Fruit fly (Drosophila melanogaster): ENCODE results near the gene CG43725.

Gene CG43725

dm6 chr2L:11072880-11073279 is 2.4 kb upstream of the CG43725 start:
- no peak for TF ChIP-seq Mnt (GFP tag; optimal IDR thresholded peaks at IDR 0.05)
- no peak for TF ChIP-seq Hr96 (GFP tag; optimal IDR thresholded peaks at IDR 0.05)
- TF ChIP-seq cic (GFP tag; optimal IDR thresholded peaks at IDR 0.05) = no peak
- TF ChIP-seq CG1620 (GFP tag; optimal IDR thresholded peaks at IDR 0.05) = no peak
- no peak for TF ChIP-seq Clk (GFP tag; optimal IDR thresholded peaks at IDR 0.05)
- TF ChIP-seq cnc (optimal IDR thresholded peaks at IDR 0.05) = no peak
- no peak for TF ChIP-seq CG33017 (tag; optimal IDR thresholded peaks at IDR 0.05)
- no peak for TF ChIP-seq CG14711 (tag; optimal IDR thresholded peaks at IDR 0.05)
- no peak for TF ChIP-seq CG11617 (GFP tag; optimal IDR thresholded peaks at IDR 0.05)
- no peak for TF ChIP-seq kay (GFP tag; ENCODE audit: borderline replicate concordance)

DNA sequence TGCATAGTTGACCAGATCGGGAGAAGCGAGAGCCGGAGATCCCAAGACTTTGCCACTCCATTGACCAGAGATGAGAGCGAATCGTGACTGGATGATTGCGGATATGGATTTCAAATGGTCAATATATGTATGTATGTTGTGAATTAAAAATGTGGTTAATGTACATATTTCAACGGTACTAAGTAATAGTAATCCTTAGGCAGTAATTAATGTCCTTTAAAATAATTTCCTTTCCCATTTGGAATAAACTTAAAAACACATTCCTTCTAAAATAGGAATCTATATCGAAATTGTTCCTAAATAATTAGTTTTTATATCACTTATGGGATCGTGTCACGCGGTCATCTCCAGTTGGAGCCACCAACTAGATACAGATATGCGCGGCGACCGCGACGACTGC is 1.4 kb upstream of the CG43725 start:
- TF ChIP-seq cic (GFP tag; optimal IDR thresholded peaks at IDR 0.05) (no peak), kay (GFP tag; ENCODE audit: borderline replicate concordance) (no peak), cnc (optimal IDR thresholded peaks at IDR 0.05) (no peak)

DNA sequence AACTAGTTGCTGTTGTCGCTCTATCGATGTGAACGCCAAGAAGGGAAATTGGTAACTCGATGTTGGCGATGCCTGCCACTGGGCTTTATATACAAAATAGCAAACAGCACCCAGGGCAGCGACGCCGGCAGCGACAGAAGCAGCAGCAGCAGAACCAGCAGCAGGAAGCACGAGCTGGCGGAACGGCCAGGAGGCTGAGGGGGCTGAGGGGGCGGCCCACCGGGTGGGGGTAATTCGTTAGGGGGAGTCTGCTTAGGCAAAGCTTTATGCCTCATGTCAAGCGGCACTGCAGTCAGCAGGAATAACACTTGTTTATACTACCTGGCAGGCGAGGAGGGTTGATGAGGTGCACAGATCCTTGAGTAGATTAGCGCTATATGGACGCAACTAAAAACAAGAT is 6.0 kb downstream of the CG43725 start, which contains the start of gene AstC:
AstC (minus strand) TSS at position 63 of the 400 bp plus-strand sequence.
- TF ChIP-seq CG12768 (GFP tag; optimal IDR thresholded peaks at IDR 0.05) (no peak), CG11617 (GFP tag; optimal IDR thresholded peaks at IDR 0.05) (no peak), kay (GFP tag; ENCODE audit: borderline replicate concordance) (no peak), cnc (optimal IDR thresholded peaks at IDR 0.05) (no peak), CG33017 (tag; optimal IDR thresholded peaks at IDR 0.05) (no peak), CG5204 (GFP tag; optimal IDR thresholded peaks at IDR 0.05) (no peak), ovo (GFP tag; optimal IDR thresholded peaks at IDR 0.05) (no peak), CG1620 (GFP tag; optimal IDR thresholded peaks at IDR 0.05) (no peak), CG7101 (tag; optimal IDR thresholded peaks at IDR 0.05) (no peak), bab1 (GFP tag; optimal IDR thresholded peaks at IDR 0.05) (no peak), CG7045 (GFP tag; optimal IDR thresholded peaks at IDR 0.05) (no peak), cic (GFP tag; optimal IDR thresholded peaks at IDR 0.05) (no peak), Crg-1 (GFP tag; optimal IDR thresholded peaks at IDR 0.05) (no peak), Clk (GFP tag; optimal IDR thresholded peaks at IDR 0.05) (no peak), Mnt (GFP tag; optimal IDR thresholded peaks at IDR 0.05) (no peak), Hr96 (GFP tag; optimal IDR thresholded peaks at IDR 0.05) (no peak)

dm6 chr2L:11082025-11082424 is 6.7 kb downstream of the CG43725 start:
- TF ChIP-seq Clk (GFP tag; optimal IDR thresholded peaks at IDR 0.05) (no peak), tj (GFP tag; optimal IDR thresholded peaks at IDR 0.05) (no peak), cic (GFP tag; optimal IDR thresholded peaks at IDR 0.05) (no peak), kay (GFP tag; ENCODE audit: borderline replicate concordance) (no peak), CG33017 (tag; optimal IDR thresholded peaks at IDR 0.05) (no peak), Crg-1 (GFP tag; optimal IDR thresholded peaks at IDR 0.05) (no peak), CG11617 (GFP tag; optimal IDR thresholded peaks at IDR 0.05) (no peak), ovo (GFP tag; optimal IDR thresholded peaks at IDR 0.05) (no peak)

DNA sequence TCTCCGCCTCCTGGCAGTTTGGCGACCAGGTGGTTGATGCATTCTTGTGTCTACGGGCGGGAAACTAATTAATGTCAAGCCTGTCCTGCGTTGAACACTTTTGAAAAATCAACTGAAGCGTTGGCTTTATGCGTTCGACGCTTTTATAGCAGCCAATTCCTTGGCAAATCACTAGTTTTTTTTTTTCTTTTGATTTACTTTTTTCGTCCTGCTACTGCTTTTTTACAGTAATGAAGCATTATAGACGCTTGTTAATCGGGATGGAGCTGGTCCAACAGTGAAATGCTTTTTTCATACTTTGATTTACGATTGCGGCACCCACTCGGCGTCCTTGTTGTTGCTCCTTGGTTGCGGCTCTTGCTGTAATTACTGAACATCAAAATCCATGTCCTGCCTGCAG is 9.8 kb downstream of the CG43725 start, which contains the start of gene AstCC:
AstCC (minus strand) TSS at position 101 of the 400 bp plus-strand sequence.
- TF ChIP-seq Mnt (GFP tag; optimal IDR thresholded peaks at IDR 0.05) = no peak
- no peak for TF ChIP-seq cic (GFP tag; optimal IDR thresholded peaks at IDR 0.05)
- no peak for TF ChIP-seq CG1620 (GFP tag; optimal IDR thresholded peaks at IDR 0.05)
- no peak for TF ChIP-seq CG33017 (tag; optimal IDR thresholded peaks at IDR 0.05)
- TF ChIP-seq CG7045 (GFP tag; optimal IDR thresholded peaks at IDR 0.05) = no peak
- TF ChIP-seq Crg-1 (GFP tag; optimal IDR thresholded peaks at IDR 0.05) = no peak
- no peak for TF ChIP-seq CG5204 (GFP tag; optimal IDR thresholded peaks at IDR 0.05)

- TF ChIP-seq Hr96 (GFP tag; optimal IDR thresholded peaks at IDR 0.05) (no peak), ovo (GFP tag; optimal IDR thresholded peaks at IDR 0.05) (no peak), CG1620 (GFP tag; optimal IDR thresholded peaks at IDR 0.05) (no peak), CG7045 (GFP tag; optimal IDR thresholded peaks at IDR 0.05) (no peak), cic (GFP tag; optimal IDR thresholded peaks at IDR 0.05) (no peak), bab1 (GFP tag; optimal IDR thresholded peaks at IDR 0.05) (no peak), CG7101 (tag; optimal IDR thresholded peaks at IDR 0.05) (no peak), CG11617 (GFP tag; optimal IDR thresholded peaks at IDR 0.05) (no peak), Mnt (GFP tag; optimal IDR thresholded peaks at IDR 0.05) (no peak), CG14711 (tag; optimal IDR thresholded peaks at IDR 0.05) (no peak), CG12768 (GFP tag; optimal IDR thresholded peaks at IDR 0.05) (no peak), kay (GFP tag; ENCODE audit: borderline replicate concordance) (no peak), cnc (optimal IDR thresholded peaks at IDR 0.05) (no peak), CG33017 (tag; optimal IDR thresholded peaks at IDR 0.05) (no peak)
These were observed 11.1 kb downstream of the CG43725 start, which contains the start of gene CG16854 for dm6 chr2L:11086357-11086924. TSS of gene CG16854 (plus strand) at chr2L:11086721.

DNA sequence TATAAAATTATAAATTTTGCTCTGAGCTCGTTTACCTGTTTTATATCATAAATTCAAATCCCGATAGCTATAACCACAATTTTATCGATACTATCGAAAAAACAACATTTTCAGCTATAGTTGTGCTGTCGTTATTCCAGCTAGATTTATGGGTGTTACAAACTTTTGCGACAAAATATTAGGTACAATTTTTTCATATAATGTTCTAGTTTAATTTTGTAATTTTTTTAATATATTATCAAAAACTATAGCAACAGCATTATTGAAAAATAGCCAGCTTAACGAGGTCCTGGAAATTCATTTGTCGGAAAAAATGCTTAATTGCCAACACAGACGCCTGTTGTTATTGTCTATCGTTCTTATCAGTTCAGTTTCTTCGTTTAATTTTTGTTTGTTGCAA is 15.8 kb downstream of the CG43725 start, which contains the start of gene Wdr59:
Wdr59 (plus strand) TSS at position 334 of the 400 bp plus-strand sequence.
- TF ChIP-seq bab1 (GFP tag; optimal IDR thresholded peaks at IDR 0.05) (peak; percentile 64), CG5204 (GFP tag; optimal IDR thresholded peaks at IDR 0.05) (peak; percentile 54), Mnt (GFP tag; optimal IDR thresholded peaks at IDR 0.05) (peak; percentile 26), ovo (GFP tag; optimal IDR thresholded peaks at IDR 0.05) (no peak), toe (GFP tag; optimal IDR thresholded peaks at IDR 0.05) (no peak), CG33017 (tag; optimal IDR thresholded peaks at IDR 0.05) (peak; percentile 32), CG7101 (tag; optimal IDR thresholded peaks at IDR 0.05) (peak; percentile 40), Hr96 (GFP tag; optimal IDR thresholded peaks at IDR 0.05) (no peak), CG14711 (tag; optimal IDR thresholded peaks at IDR 0.05) (peak; percentile 59), CG11617 (GFP tag; optimal IDR thresholded peaks at IDR 0.05) (peak; percentile 33), cnc (optimal IDR thresholded peaks at IDR 0.05) (no peak), cic (GFP tag; optimal IDR thresholded peaks at IDR 0.05) (no peak), kay (GFP tag; ENCODE audit: borderline replicate concordance) (no peak), CG1620 (GFP tag; optimal IDR thresholded peaks at IDR 0.05) (peak; percentile 23), CG7045 (GFP tag; optimal IDR thresholded peaks at IDR 0.05) (peak; percentile 4), CG12768 (GFP tag; optimal IDR thresholded peaks at IDR 0.05) (no peak), tj (GFP tag; optimal IDR thresholded peaks at IDR 0.05) (peak; percentile 9), Crg-1 (GFP tag; optimal IDR thresholded peaks at IDR 0.05) (peak; percentile 25), Clk (GFP tag; optimal IDR thresholded peaks at IDR 0.05) (no peak), pad (GFP tag; optimal IDR thresholded peaks at IDR 0.05) (no peak)
